Fruit fly (Drosophila melanogaster) whole organism, embryonic: ENCODE results near the gene AlaRS-m.

Experiments used
- CG11696 ChIP-seq: fragments of 200-800 bp; sonication (Bioruptor generic); IDR thresholded peaks from 2 replicates; pipeline ENCODE4 v1.3.6; 2022; ENCODE audit warnings: missing biosample characterization, missing genetic modification characterization
- CG15696 ChIP-seq: fragments of 200-800 bp; sonication (Bioruptor generic); optimal IDR thresholded peaks from 2 replicates; lab custom pipeline; 2019; ENCODE audit warnings: missing biosample characterization, mild to moderate bottlenecking, missing genetic modification characterization, moderate library complexity
- CG32532 ChIP-seq: fragments of 200-800 bp; sonication (Bioruptor generic); IDR thresholded peaks from 2 replicates; pipeline ENCODE4 v1.3.6; 2022; ENCODE audit warnings: missing biosample characterization, missing genetic modification characterization
- CG34224 ChIP-seq: fragments of 200-800 bp; sonication (Bioruptor generic); IDR thresholded peaks from 3 replicates; pipeline ENCODE4 v1.3.6; 2022; ENCODE audit warnings: missing biosample characterization, missing genetic modification characterization; ENCODE audit not compliant: partially characterized antibody
- Hr78 ChIP-seq, 2 experiments: fragments of 200-800 bp in 1 of 2; fragments of >200 bp in 1 of 2; sonication (Bioruptor generic) in 1 of 2; optimal IDR thresholded peaks; 2 replicates each; lab custom pipeline; 2017 to 2019; ENCODE audit warnings: missing biosample characterization in 2 of 2, missing genetic modification characterization in 2 of 2, mild to moderate bottlenecking in 1 of 2, moderate library complexity in 1 of 2
- en ChIP-seq: fragments of 200-800 bp; sonication (Bioruptor generic); optimal IDR thresholded peaks from 2 replicates; lab custom pipeline; 2016; ENCODE audit warnings: missing biosample characterization, missing genetic modification characterization
- eyg ChIP-seq: fragments of 200-800 bp; sonication (Bioruptor generic); optimal IDR thresholded peaks from 3 replicates; lab custom pipeline; 2016; ENCODE audit warnings: missing biosample characterization, missing genetic modification characterization
- jumu ChIP-seq: fragments of 200-800 bp; sonication (Bioruptor generic); optimal IDR thresholded peaks from 3 replicates; lab custom pipeline; 2016; ENCODE audit warnings: missing biosample characterization, missing genetic modification characterization
- klu ChIP-seq: fragments of 200-800 bp; sonication (Bioruptor generic); IDR thresholded peaks from 2 replicates; pipeline ENCODE4 v1.3.6; 2022; ENCODE audit warnings: missing biosample characterization, missing genetic modification characterization
- pan ChIP-seq, 4 experiments: fragments of >200 bp in 3 of 4; fragments of 200-800 bp in 1 of 4; sonication (Bioruptor generic) in 1 of 4; optimal IDR thresholded peaks in 3 of 4; IDR thresholded peaks in 1 of 4; 2 replicates each; pipeline versions ENCODE4 v1.3.6 to Lab custom; 2017 to 2022; ENCODE audit warnings: missing biosample characterization in 2 of 4, missing genetic modification characterization in 2 of 4, mixed read lengths in 1 of 4
- sens-2 ChIP-seq: fragments of 200-800 bp; sonication (Bioruptor generic); IDR thresholded peaks from 2 replicates; pipeline ENCODE4 v1.3.6; 2022; ENCODE audit warnings: missing biosample characterization, missing genetic modification characterization

- TF ChIP-seq en (GFP tag; lab: Kevin White, UChicago): peak; percentile 86
- TF ChIP-seq CG34224 (GFP tag; lab: Robert Waterston, UW): no peak
- peak; percentile 99 for TF ChIP-seq CG11696 (GFP tag; lab: Robert Waterston, UW)
- TF ChIP-seq klu (GFP tag; lab: Robert Waterston, UW): peak; percentile 60; the same call in 1 of the 2 replicates
- TF ChIP-seq Hr78 (GFP tag; optimal IDR thresholded peaks at IDR 0.05; lab: Kevin White, UChicago): peak in 1 of 2 experiments; percentile 63
- TF ChIP-seq eyg (GFP tag; lab: Kevin White, UChicago): peak; percentile 74
- TF ChIP-seq sens-2 (GFP tag; lab: Robert Waterston, UW): peak; percentile 82
- TF ChIP-seq CG15696: peak; percentile 75
- peak; percentile 89 for TF ChIP-seq jumu (GFP tag; lab: Kevin White, UChicago)
- TF ChIP-seq pan (optimal IDR thresholded peaks at IDR 0.05; lab: Kevin White, UChicago): no peak
- peak in 1 of 2 experiments; percentile 92 for TF ChIP-seq pan (GFP tag; optimal IDR thresholded peaks at IDR 0.05 in 1 of 2, IDR thresholded peaks at IDR 0.05 in 1 of 2)
- peak; percentile 87 for TF ChIP-seq CG32532 (GFP tag; lab: Robert Waterston, UW)
Observed at dm6 chr3L:5186807-5187571, 41.1 kb downstream of the AlaRS-m start.
